7 worm cellular contexts compared by ENCODE assay signal in the genomic region with DNA sequence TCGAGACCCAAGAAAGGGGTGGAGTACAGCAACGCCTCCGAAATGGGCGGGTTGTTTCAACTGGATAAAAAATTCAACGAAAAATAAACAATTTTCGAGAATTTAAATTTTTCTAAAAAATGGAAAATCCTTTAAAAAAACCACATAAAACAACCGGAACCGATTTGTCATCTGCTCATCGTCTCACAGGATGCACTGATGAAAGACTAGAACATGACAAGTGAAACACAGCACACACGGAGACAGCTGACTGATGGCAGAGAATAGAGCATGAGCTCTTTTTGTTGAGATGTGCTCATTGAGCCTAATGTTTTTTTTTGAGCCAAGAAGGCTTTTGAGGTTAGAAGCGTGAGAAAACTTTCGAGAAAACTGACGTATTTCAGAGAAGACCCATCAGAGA.
TF ChIP-seq lines count a peak whose summit lies in the region.

No protein-coding gene starts in this region.

TF ChIP-seq in whole organism, L1 larva, 84 proteins besides CTCF, POLR2A, EP300 and RAD21 (continues in another document):
- TF ChIP-seq fkh-8 (tag; optimal IDR thresholded peaks at IDR 0.05; lab: Kevin White, UChicago) (peak; percentile 1), pqm-1 (tag; optimal IDR thresholded peaks at IDR 0.05; lab: Kevin White, UChicago) (no peak), nhr-90 (tag; optimal IDR thresholded peaks at IDR 0.05; lab: Kevin White, UChicago; ENCODE audit: poor library complexity) (no peak), sup-37 (GFP tag; optimal IDR thresholded peaks at IDR 0.05; lab: Kevin White, UChicago) (no peak), egl-13 (tag; optimal IDR thresholded peaks at IDR 0.05; lab: Kevin White, UChicago) (no peak), mdl-1 (tag; optimal IDR thresholded peaks at IDR 0.05; lab: Kevin White, UChicago) (no peak), fos-1 (tag; optimal IDR thresholded peaks at IDR 0.05; lab: Kevin White, UChicago) (no peak), egl-27 (tag; optimal IDR thresholded peaks at IDR 0.05; lab: Kevin White, UChicago) (no peak), C34B4.2 (tag; optimal IDR thresholded peaks at IDR 0.05; lab: Kevin White, UChicago) (no peak), unc-30 (tag; optimal IDR thresholded peaks at IDR 0.05; lab: Kevin White, UChicago) (no peak), ets-5 (GFP tag; IDR thresholded peaks at IDR 0.05; lab: Robert Waterston, UW) (no peak), ceh-8 (GFP tag; optimal IDR thresholded peaks at IDR 0.05; lab: Kevin White, UChicago) (no peak), lin-14 (GFP tag; optimal IDR thresholded peaks at IDR 0.05; lab: Kevin White, UChicago) (peak; percentile 81)

TF ChIP-seq in whole organism, L2 larva, 48 proteins besides CTCF, POLR2A, EP300 and RAD21:
- peak; percentile 9 for TF ChIP-seq nhr-129 (tag; optimal IDR thresholded peaks at IDR 0.05; lab: Kevin White, UChicago)
- peak; percentile 68 for TF ChIP-seq unc-55 (GFP tag; optimal IDR thresholded peaks at IDR 0.05; lab: Kevin White, UChicago)
- TF ChIP-seq lin-39 (tag; optimal IDR thresholded peaks at IDR 0.05; lab: Kevin White, UChicago): no peak

TF ChIP-seq in whole organism, L3 larva, 47 proteins besides CTCF, POLR2A, EP300 and RAD21:
- TF ChIP-seq nhr-25 (tag; optimal IDR thresholded peaks at IDR 0.05; lab: Kevin White, UChicago): no peak
- TF ChIP-seq lin-39 (tag; optimal IDR thresholded peaks at IDR 0.05; lab: Kevin White, UChicago): peak; percentile 76
- peak; percentile 9 for TF ChIP-seq unc-62 (GFP tag; optimal IDR thresholded peaks at IDR 0.05; lab: Kevin White, UChicago)

TF ChIP-seq in whole organism, L4 larva, 104 proteins besides CTCF, POLR2A, EP300 and RAD21:
- TF ChIP-seq F49E8.2 (tag; optimal IDR thresholded peaks at IDR 0.05; lab: Kevin White, UChicago; ENCODE audit: borderline replicate concordance) (no peak), F44E2.7 (GFP tag; IDR thresholded peaks at IDR 0.05; lab: Robert Waterston, UW) (no peak), dmd-6 (GFP tag; IDR thresholded peaks at IDR 0.05; lab: Robert Waterston, UW) (0 out of 2 replicates have a peak, but pooled peaks have one; percentile 15), ceh-32 (tag; optimal IDR thresholded peaks at IDR 0.05; lab: Kevin White, UChicago; ENCODE audit: poor library complexity) (no peak), tag-97 (GFP tag; IDR thresholded peaks at IDR 0.05; lab: Robert Waterston, UW) (no peak), skn-1 (tag; optimal IDR thresholded peaks at IDR 0.05; lab: Kevin White, UChicago) (no peak), lin-15B (tag; optimal IDR thresholded peaks at IDR 0.05; lab: Kevin White, UChicago) (no peak), hlh-30 (tag; optimal IDR thresholded peaks at IDR 0.05; lab: Kevin White, UChicago; ENCODE audit: insufficient read depth) (peak; percentile 59), aha-1 (tag; lab: Kevin White, UChicago) (peak; percentile 32), lin-29 (GFP tag; IDR thresholded peaks at IDR 0.05; lab: Robert Waterston, UW) (no peak), lsy-2 (tag; optimal IDR thresholded peaks at IDR 0.05; lab: Kevin White, UChicago) (peak in 1 of 2 experiments; percentile 6), unc-62 (GFP tag; optimal IDR thresholded peaks at IDR 0.05 in 1 of 2; lab: Kevin White, UChicago) (peak in 1 of 2 experiments; percentile 66), unc-62 (tag; optimal IDR thresholded peaks at IDR 0.05; lab: Kevin White, UChicago) (no peak), nhr-48 (tag; optimal IDR thresholded peaks at IDR 0.05; lab: Kevin White, UChicago) (no peak)
TF ChIP-seq in whole organism, L4 larva: peak in this region for 5.

TF ChIP-seq in whole organism, late embryonic, 69 proteins besides CTCF, POLR2A, EP300 and RAD21:
- peak; percentile 60 for TF ChIP-seq unc-55 (GFP tag; optimal IDR thresholded peaks at IDR 0.05; lab: Kevin White, UChicago)
- TF ChIP-seq pros-1 (tag; optimal IDR thresholded peaks at IDR 0.05; lab: Kevin White, UChicago): no peak
TF ChIP-seq in whole organism, late embryonic: peak in this region for 1.

TF ChIP-seq in whole organism, mixed stage, embryonic, 35 proteins besides CTCF, POLR2A, EP300 and RAD21:
- TF ChIP-seq hlh-1 (tag; optimal IDR thresholded peaks at IDR 0.05; lab: Kevin White, UChicago): peak; percentile 48
- no peak for TF ChIP-seq zip-8 (tag; optimal IDR thresholded peaks at IDR 0.05; lab: Kevin White, UChicago)

TF ChIP-seq in whole organism, young adult, 124 proteins besides CTCF, POLR2A, EP300 and RAD21:
- TF ChIP-seq lsl-1 (GFP tag; optimal IDR thresholded peaks at IDR 0.05; lab: Kevin White, UChicago): no peak
- no peak for TF ChIP-seq cebp-1 (GFP tag; IDR thresholded peaks at IDR 0.05; lab: Robert Waterston, UW)
- TF ChIP-seq cebp-1 (tag; optimal IDR thresholded peaks at IDR 0.05; lab: Kevin White, UChicago): peak; percentile 26
- no peak for TF ChIP-seq B0019.2 (GFP tag; conservative IDR thresholded peaks at IDR 0.05; lab: Robert Waterston, UW)
